Worm (Caenorhabditis elegans): ENCODE results near the gene C08F8.15.

C08F8.15 gene

ce11 chrIV:11149454-11150163, 11.0 kb downstream of the C08F8.15 start, which contains the start of the genes F01G4.6 and pfd-1 (continued):
- TF ChIP-seq sptf-2 (GFP tag; optimal IDR thresholded peaks at IDR 0.05) = no peak
- no peak for TF ChIP-seq Y53F4B.3 (GFP tag; IDR thresholded peaks at IDR 0.05)
- TF ChIP-seq cebp-2 (GFP tag; IDR thresholded peaks at IDR 0.05) = no peak
- no peak for TF ChIP-seq ccch-3 (GFP tag; optimal IDR thresholded peaks at IDR 0.05)
- TF ChIP-seq tbp1 (GFP tag; optimal IDR thresholded peaks at IDR 0.05) = peak; percentile 69
- peak; percentile 55 for TF ChIP-seq madf-10 (tag; optimal IDR thresholded peaks at IDR 0.05)
- TF ChIP-seq F49E8.2 (tag; optimal IDR thresholded peaks at IDR 0.05; ENCODE audit: insufficient read depth) = no peak
- no peak for TF ChIP-seq snpc-1.1 (tag; optimal IDR thresholded peaks at IDR 0.05; ENCODE audit: insufficient read depth)
- no peak for TF ChIP-seq hrde-1 (tag; optimal IDR thresholded peaks at IDR 0.05; ENCODE audit: borderline replicate concordance)
- TF ChIP-seq athp-1 (tag; optimal IDR thresholded peaks at IDR 0.05) = no peak
- peak; percentile 68 for TF ChIP-seq K12H6.12 (tag; optimal IDR thresholded peaks at IDR 0.05)
- TF ChIP-seq mcd-1 (GFP tag; IDR thresholded peaks at IDR 0.05) = peak; percentile 85
- TF ChIP-seq Y67H2A.10 (GFP tag; conservative IDR thresholded peaks at IDR 0.05) = peak; percentile 41; the same call in 1 of the 2 replicates
- TF ChIP-seq ztf-18 (tag; optimal IDR thresholded peaks at IDR 0.05) = peak; percentile 44
- TF ChIP-seq Y56A3A.18 (GFP tag; IDR thresholded peaks at IDR 0.05) = peak; percentile 51; the same call in 1 of the 2 replicates
- peak; percentile 85 for TF ChIP-seq ZK185.1 (tag; optimal IDR thresholded peaks at IDR 0.05; ENCODE audit: poor library complexity, severe bottlenecking)
- peak; percentile 46; the same call in 1 of the 2 replicates for TF ChIP-seq hmg-20 (GFP tag; IDR thresholded peaks at IDR 0.05)
- TF ChIP-seq C17E4.6 (GFP tag; IDR thresholded peaks at IDR 0.05) = no peak; the same call in 1 of the 2 replicates
- TF ChIP-seq sea-2 (GFP tag; IDR thresholded peaks at IDR 0.05) = no peak
- TF ChIP-seq ets-4 (GFP tag; optimal IDR thresholded peaks at IDR 0.05) = no peak
- TF ChIP-seq B0336.3 (GFP tag; IDR thresholded peaks at IDR 0.05) = 0 out of 2 replicates have a peak, but pooled peaks have one; percentile 64
- TF ChIP-seq F33H1.4 (GFP tag; IDR thresholded peaks at IDR 0.05) = peak; percentile 94
- no peak for TF ChIP-seq cebp-1 (GFP tag; IDR thresholded peaks at IDR 0.05)
- peak; percentile 82 for TF ChIP-seq cebp-1 (tag; optimal IDR thresholded peaks at IDR 0.05)
- TF ChIP-seq sdz-38 (tag; optimal IDR thresholded peaks at IDR 0.05) = no peak
- TF ChIP-seq mxl-1 (tag; optimal IDR thresholded peaks at IDR 0.05) = no peak
- TF ChIP-seq lin-54 (GFP tag; optimal IDR thresholded peaks at IDR 0.05) = peak; percentile 84
- TF ChIP-seq snpc-3.4 (tag; optimal IDR thresholded peaks at IDR 0.05) = peak; percentile 57
- TF ChIP-seq nhr-90 (tag; optimal IDR thresholded peaks at IDR 0.05) = no peak
- TF ChIP-seq Y53G8AR.9 (GFP tag; conservative IDR thresholded peaks at IDR 0.05) = peak; percentile 85
- TF ChIP-seq F39B2.1 (GFP tag; IDR thresholded peaks at IDR 0.05) = no peak
- peak; percentile 18 for TF ChIP-seq snpc-4 (GFP tag; optimal IDR thresholded peaks at IDR 0.05)
- peak; percentile 39 to 68 (median 58) for TF ChIP-seq snpc-4 (tag; optimal IDR thresholded peaks at IDR 0.05)
- no peak for TF ChIP-seq akir-1 (GFP tag; optimal IDR thresholded peaks at IDR 0.05)
- peak; percentile 1 for TF ChIP-seq somi-1 (GFP tag; optimal IDR thresholded peaks at IDR 0.05)
- no peak for TF ChIP-seq mes-4 (tag; optimal IDR thresholded peaks at IDR 0.05)
- peak; percentile 72 for TF ChIP-seq ceh-27 (GFP tag; optimal IDR thresholded peaks at IDR 0.05)
- no peak for TF ChIP-seq T26A5.8 (tag; optimal IDR thresholded peaks at IDR 0.05)

Data from whole organism, young adult.